Worm (Caenorhabditis elegans): ENCODE results near the gene nhr-105.

- TF ChIP-seq zag-1 (tag; optimal IDR thresholded peaks at IDR 0.05) (no peak), ceh-82 (tag; optimal IDR thresholded peaks at IDR 0.05) (peak in 1 of 3 experiments; percentile 11), fos-1 (tag; optimal IDR thresholded peaks at IDR 0.05) (peak; percentile 82), ets-5 (GFP tag; IDR thresholded peaks at IDR 0.05) (no peak), sox-4 (tag; optimal IDR thresholded peaks at IDR 0.05) (no peak), lin-13 (GFP tag; optimal IDR thresholded peaks at IDR 0.05) (peak; percentile 39), C34B4.2 (tag; optimal IDR thresholded peaks at IDR 0.05) (no peak), nhr-85 (tag) (peak; percentile 96), ztf-11 (tag; optimal IDR thresholded peaks at IDR 0.05) (no peak), fkh-10 (GFP tag; optimal IDR thresholded peaks at IDR 0.05) (no peak), C16A3.4 (tag; optimal IDR thresholded peaks at IDR 0.05) (no peak), pax-3 (tag; optimal IDR thresholded peaks at IDR 0.05) (peak; percentile 74), lin-39 (tag; optimal IDR thresholded peaks at IDR 0.05) (no peak)
Observed at ce11 chrIV:7049672-7050206, at the start of gene nhr-105.
